Fruit fly (Drosophila melanogaster) Kc167 (cell line): Measurements from ENCODE around the gene CG7044.

ENCODE experiments used
- Myc ChIP-seq: fragments of >200 bp; optimal IDR thresholded peaks from 2 replicates; lab custom pipeline; 2017; ENCODE audit warnings: missing external identifiers
- Sin3A ChIP-seq: fragments of >200 bp; optimal IDR thresholded peaks from 2 replicates; lab custom pipeline; 2018; ENCODE audit warnings: missing external identifiers
- h ChIP-seq: fragments of >200 bp; optimal IDR thresholded peaks from 3 replicates; lab custom pipeline; 2018; ENCODE audit warnings: missing external identifiers
- insv ChIP-seq: fragments of >200 bp; optimal IDR thresholded peaks from 3 replicates; lab custom pipeline; 2018; ENCODE audit warnings: missing external identifiers
- psq ChIP-seq: fragments of >200 bp; optimal IDR thresholded peaks from 2 replicates; lab custom pipeline; 2017; ENCODE audit warnings: missing external identifiers
- ttk ChIP-seq: sonication (Bioruptor generic); optimal IDR thresholded peaks from 2 replicates; lab custom pipeline; 2017; ENCODE audit warnings: missing external identifiers

CG7044 gene

dm6 chr3R:21101453-21102214 is at the start of gene CG7044, which contains the start of gene Tbc1d22:
TSS of gene CG7044 (minus strand) at chr3R:21101718.
TSS of gene Tbc1d22 (plus strand) at chr3R:21102199.
- no peak for TF ChIP-seq Myc (lab: Kevin White, UChicago)
- peak; percentile 87 for TF ChIP-seq Sin3A (lab: Kevin White, UChicago)

- TF ChIP-seq ttk (lab: Kevin White, UChicago) (no peak), Sin3A (lab: Kevin White, UChicago) (no peak), psq (lab: Kevin White, UChicago) (no peak), Myc (lab: Kevin White, UChicago) (no peak), insv (no peak), h (lab: Kevin White, UChicago) (no peak)
These were observed 48.6 kb upstream of the CG7044 start for dm6 chr3R:21150090-21150489.

- TF ChIP-seq Myc (lab: Kevin White, UChicago) = no peak
- TF ChIP-seq Sin3A (lab: Kevin White, UChicago) = no peak
These were observed 39.8 kb upstream of the CG7044 start for dm6 chr3R:21141341-21141740.

dm6 chr3R:21140458-21140857 is 38.9 kb upstream of the CG7044 start, which contains the start of gene SNF4Agamma:
TSS of gene SNF4Agamma (plus strand) at chr3R:21140739.
- TF ChIP-seq h (lab: Kevin White, UChicago) (no peak), psq (lab: Kevin White, UChicago) (no peak), insv (no peak), Myc (lab: Kevin White, UChicago) (no peak), Sin3A (lab: Kevin White, UChicago) (no peak), ttk (lab: Kevin White, UChicago) (no peak)

- TF ChIP-seq h (lab: Kevin White, UChicago) (no peak), Sin3A (lab: Kevin White, UChicago) (no peak), insv (no peak), psq (lab: Kevin White, UChicago) (no peak), ttk (lab: Kevin White, UChicago) (no peak), Myc (lab: Kevin White, UChicago) (no peak)
These were observed 36.8 kb upstream of the CG7044 start, which contains the start of gene meigo for dm6 chr3R:21138220-21138754. TSS of gene meigo (plus strand) at chr3R:21138270.

dm6 chr3R:21133951-21134350 is 32.4 kb upstream of the CG7044 start, which contains the start of gene Usp8:
TSS of gene Usp8 (plus strand) at chr3R:21134262.
- no peak for TF ChIP-seq insv
- TF ChIP-seq Myc (lab: Kevin White, UChicago) = no peak
- no peak for TF ChIP-seq psq (lab: Kevin White, UChicago)
- no peak for TF ChIP-seq Sin3A (lab: Kevin White, UChicago)
- no peak for TF ChIP-seq ttk (lab: Kevin White, UChicago)
- no peak for TF ChIP-seq h (lab: Kevin White, UChicago)

dm6 chr3R:21133517-21133916 is 32.0 kb upstream of the CG7044 start, which contains the start of gene Trm7-34:
TSS of gene Trm7-34 (minus strand) at chr3R:21133881.
- TF ChIP-seq psq (lab: Kevin White, UChicago) (no peak), h (lab: Kevin White, UChicago) (no peak)

dm6 chr3R:21130050-21130449 is 28.5 kb upstream of the CG7044 start, which contains the start of gene Ice2:
TSS of gene Ice2 (plus strand) at chr3R:21130216.
- TF ChIP-seq insv (no peak), Myc (lab: Kevin White, UChicago) (no peak), h (lab: Kevin White, UChicago) (no peak), Sin3A (lab: Kevin White, UChicago) (no peak), psq (lab: Kevin White, UChicago) (no peak), ttk (lab: Kevin White, UChicago) (no peak)

dm6 chr3R:21129617-21130016 is 28.1 kb upstream of the CG7044 start, which contains the start of gene Obp93a:
TSS of gene Obp93a (minus strand) at chr3R:21129717.
- TF ChIP-seq psq (lab: Kevin White, UChicago) (no peak), insv (no peak), Myc (lab: Kevin White, UChicago) (no peak), h (lab: Kevin White, UChicago) (no peak), Sin3A (lab: Kevin White, UChicago) (no peak), ttk (lab: Kevin White, UChicago) (no peak)

dm6 chr3R:21127352-21127985 is 26.0 kb upstream of the CG7044 start, which contains the start of the genes slmb and CG5793:
TSS of gene slmb (minus strand) at chr3R:21127485.
TSS of gene CG5793 (plus strand) at chr3R:21127573.
- TF ChIP-seq h (lab: Kevin White, UChicago) (no peak), psq (lab: Kevin White, UChicago) (no peak), ttk (lab: Kevin White, UChicago) (no peak), Myc (lab: Kevin White, UChicago) (no peak)

dm6 chr3R:21126673-21127284 is 25.3 kb upstream of the CG7044 start:
- TF ChIP-seq Sin3A (lab: Kevin White, UChicago) = no peak
- no peak for TF ChIP-seq ttk (lab: Kevin White, UChicago)
- TF ChIP-seq h (lab: Kevin White, UChicago) = no peak
- TF ChIP-seq insv = no peak
- TF ChIP-seq psq (lab: Kevin White, UChicago) = no peak
- TF ChIP-seq Myc (lab: Kevin White, UChicago) = no peak
